Worm (Caenorhabditis elegans): ENCODE measurements around the gene B0416.5.

DNA sequence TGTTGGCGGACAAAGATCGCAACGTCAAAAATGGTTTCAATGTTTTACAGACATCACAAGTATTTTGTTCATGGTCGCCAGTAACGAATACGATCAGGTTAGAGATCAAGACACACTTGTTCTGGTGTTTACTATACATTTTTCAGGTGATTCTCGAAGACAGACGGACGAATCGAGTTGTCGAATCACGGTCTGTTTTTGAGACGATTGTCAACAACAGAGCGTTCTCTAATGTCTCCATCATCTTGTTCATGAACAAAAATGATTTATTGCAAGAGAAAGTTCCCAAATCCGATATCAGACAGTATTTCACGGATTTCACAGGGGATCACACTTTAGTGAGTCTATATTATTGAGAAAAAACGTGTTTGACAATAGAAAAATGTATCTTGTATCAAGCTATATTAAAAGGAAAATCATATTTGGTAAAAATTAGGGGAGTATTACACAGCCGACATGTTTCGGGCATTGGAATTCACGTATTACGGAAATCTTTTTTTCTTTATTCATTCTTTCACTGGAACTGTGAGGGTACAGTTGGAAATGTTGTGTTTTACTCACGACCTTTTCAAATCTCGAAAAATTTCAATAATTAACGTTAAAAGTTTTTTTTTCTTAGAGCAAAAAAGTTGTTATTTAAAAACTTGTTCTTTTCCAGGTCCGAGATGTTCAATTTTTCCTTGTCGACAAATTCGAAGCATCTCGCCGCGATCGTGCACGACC, 22.4 kb downstream of the B0416.5 start:
- TF ChIP-seq ama-1 (optimal IDR thresholded peaks at IDR 0.05) (no peak), fkh-10 (GFP tag; optimal IDR thresholded peaks at IDR 0.05) (no peak), nhr-76 (tag; optimal IDR thresholded peaks at IDR 0.05) (no peak), skn-1 (tag; optimal IDR thresholded peaks at IDR 0.05) (no peak), elt-3 (tag; optimal IDR thresholded peaks at IDR 0.05) (no peak)
